Worm (Caenorhabditis elegans) whole organism, L2 larva: Measurements from ENCODE around the gene zhp-4.

ENCODE experiments used
- F13H6.1 ChIP-seq: sonication (generic microtip); optimal IDR thresholded peaks from 2 replicates; lab custom pipeline; 2016; ENCODE audit warnings: missing genetic modification characterization, missing compliant biosample characterization
- ZK546.5 ChIP-seq: sonication (generic microtip); optimal IDR thresholded peaks from 2 replicates; lab custom pipeline; 2017; ENCODE audit warnings: missing biosample characterization, missing genetic modification characterization
- alr-1 ChIP-seq: fragments of 150-350 bp; optimal IDR thresholded peaks from 2 replicates; lab custom pipeline; 2014; ENCODE audit warnings: missing biosample characterization, missing genetic modification characterization
- aly-2 ChIP-seq: fragments of 150-350 bp; optimal IDR thresholded peaks from 2 replicates; lab custom pipeline; 2014; ENCODE audit warnings: missing biosample characterization, missing genetic modification characterization
- blmp-1 ChIP-seq: sonication (generic microtip); optimal IDR thresholded peaks from 2 replicates; lab custom pipeline; 2017; ENCODE audit warnings: missing genetic modification characterization, mild to moderate bottlenecking, missing compliant biosample characterization, antibody characterized with exemption, moderate library complexity; ENCODE audit not compliant: insufficient read depth
- ceh-16 ChIP-seq: fragments of 150-350 bp; optimal IDR thresholded peaks from 2 replicates; lab custom pipeline; 2014; ENCODE audit warnings: missing biosample characterization, missing genetic modification characterization
- ceh-82 ChIP-seq: fragments of 150-350 bp; optimal IDR thresholded peaks from 2 replicates; lab custom pipeline; 2014; ENCODE audit warnings: missing biosample characterization, missing genetic modification characterization
- crh-2 ChIP-seq: sonication (generic microtip); optimal IDR thresholded peaks from 2 replicates; lab custom pipeline; 2017; ENCODE audit warnings: missing biosample characterization, missing genetic modification characterization
- dmd-4 ChIP-seq: sonication (generic microtip); optimal IDR thresholded peaks from 2 replicates; lab custom pipeline; 2017; ENCODE audit warnings: missing biosample characterization, missing genetic modification characterization
- egl-27 ChIP-seq: sonication (generic microtip); optimal IDR thresholded peaks from 3 replicates; lab custom pipeline; 2017; ENCODE audit warnings: missing biosample characterization, missing genetic modification reagents, missing genetic modification characterization
- elt-1 ChIP-seq: fragments of 150-350 bp; optimal IDR thresholded peaks from 2 replicates; lab custom pipeline; 2014; ENCODE audit warnings: missing biosample characterization, missing genetic modification characterization
- elt-3 ChIP-seq: sonication (generic microtip); optimal IDR thresholded peaks from 2 replicates; lab custom pipeline; 2017; ENCODE audit warnings: missing biosample characterization, missing genetic modification characterization
- fos-1 ChIP-seq: fragments of 150-350 bp; optimal IDR thresholded peaks from 2 replicates; lab custom pipeline; 2014; ENCODE audit warnings: missing biosample characterization, missing genetic modification characterization
- gmeb-1 ChIP-seq: fragments of 150-350 bp; optimal IDR thresholded peaks from 2 replicates; lab custom pipeline; 2014; ENCODE audit warnings: missing biosample characterization, missing genetic modification characterization
- lin-11 ChIP-seq: fragments of 150-350 bp; sonication (generic microtip); optimal IDR thresholded peaks from 2 replicates; lab custom pipeline; 2014; ENCODE audit warnings: missing biosample characterization, missing genetic modification characterization, inconsistent platforms, mixed read lengths
- lin-13 ChIP-seq: fragments of 150-350 bp; optimal IDR thresholded peaks from 2 replicates; lab custom pipeline; 2014; ENCODE audit warnings: missing biosample characterization, missing genetic modification reagents, missing genetic modification characterization
- lin-39 ChIP-seq: fragments of 150-350 bp; optimal IDR thresholded peaks from 2 replicates; lab custom pipeline; 2014; ENCODE audit warnings: missing biosample characterization, missing genetic modification reagents, missing genetic modification characterization
- lsy-2 ChIP-seq, 2 experiments: fragments of 150-350 bp in 1 of 2; sonication (generic microtip) in 1 of 2; optimal IDR thresholded peaks; 2 replicates each; lab custom pipeline; 2014 to 2017; ENCODE audit warnings: missing biosample characterization in 2 of 2, missing genetic modification characterization in 2 of 2
- mdl-1 ChIP-seq, 2 experiments: fragments of 150-350 bp in 1 of 2; sonication (generic microtip) in 1 of 2; optimal IDR thresholded peaks; 2 replicates each; lab custom pipeline; 2017; ENCODE audit warnings: missing biosample characterization in 2 of 2, missing genetic modification characterization in 2 of 2
- nhr-10 ChIP-seq: sonication (generic microtip); optimal IDR thresholded peaks from 2 replicates; lab custom pipeline; 2017; ENCODE audit warnings: missing biosample characterization, missing genetic modification characterization
- nhr-11 ChIP-seq: fragments of 150-350 bp; optimal IDR thresholded peaks from 2 replicates; lab custom pipeline; 2014; ENCODE audit warnings: missing biosample characterization, missing genetic modification characterization
- nhr-129 ChIP-seq: fragments of 150-350 bp; optimal IDR thresholded peaks from 2 replicates; lab custom pipeline; 2014; ENCODE audit warnings: missing biosample characterization, missing genetic modification characterization
- nhr-21 ChIP-seq: fragments of 150-350 bp; optimal IDR thresholded peaks from 2 replicates; lab custom pipeline; 2014; ENCODE audit warnings: missing biosample characterization, missing genetic modification characterization
- nhr-23 ChIP-seq: fragments of 150-350 bp; optimal IDR thresholded peaks from 2 replicates; lab custom pipeline; 2014; ENCODE audit warnings: missing biosample characterization, missing genetic modification reagents, missing genetic modification characterization
- nhr-6 ChIP-seq: fragments of 150-350 bp; optimal IDR thresholded peaks from 2 replicates; lab custom pipeline; 2014; ENCODE audit warnings: missing biosample characterization, missing genetic modification characterization
- sem-4 ChIP-seq: fragments of 150-350 bp; optimal IDR thresholded peaks from 2 replicates; lab custom pipeline; 2014; ENCODE audit warnings: missing biosample characterization, missing genetic modification reagents, missing genetic modification characterization
- sma-9 ChIP-seq, 2 experiments: fragments of 150-350 bp in 1 of 2; sonication (generic microtip) in 1 of 2; optimal IDR thresholded peaks; 2 replicates each; lab custom pipeline; 2014 to 2016; ENCODE audit warnings: missing genetic modification characterization in 2 of 2, mild to moderate bottlenecking in 1 of 2, missing biosample characterization in 1 of 2, missing compliant biosample characterization in 1 of 2, missing genetic modification reagents in 1 of 2, moderate library complexity in 1 of 2
- snpc-4 ChIP-seq: fragments of 150-350 bp; optimal IDR thresholded peaks from 2 replicates; lab custom pipeline; 2014; ENCODE audit warnings: missing biosample characterization, missing genetic modification characterization
- unc-39 ChIP-seq: fragments of 150-350 bp; optimal IDR thresholded peaks from 2 replicates; lab custom pipeline; 2014; ENCODE audit warnings: missing biosample characterization, missing genetic modification characterization
- unc-55 ChIP-seq: fragments of 150-350 bp; sonication (generic microtip); optimal IDR thresholded peaks from 3 replicates; lab custom pipeline; 2014; ENCODE audit warnings: missing biosample characterization, missing genetic modification reagents, missing genetic modification characterization
- unc-62 ChIP-seq: fragments of 150-350 bp; optimal IDR thresholded peaks from 2 replicates; lab custom pipeline; 2014; ENCODE audit warnings: missing biosample characterization, missing genetic modification reagents, missing genetic modification characterization
- zag-1 ChIP-seq: fragments of 150-350 bp; optimal IDR thresholded peaks from 2 replicates; lab custom pipeline; 2014; ENCODE audit warnings: missing biosample characterization, missing genetic modification characterization
- ztf-1 ChIP-seq: fragments of 200-800 bp; sonication (Bioruptor generic); conservative IDR thresholded peaks from 2 replicates; pipeline ENCODE4 v1.3.6; 2022; ENCODE audit warnings: missing genetic modification characterization, missing compliant biosample characterization
- ztf-4 ChIP-seq: fragments of 150-350 bp; optimal IDR thresholded peaks from 2 replicates; lab custom pipeline; 2014; ENCODE audit warnings: missing biosample characterization, missing genetic modification characterization

Gene zhp-4

ce11 chrV:19087426-19087825, 14.2 kb downstream of the zhp-4 start, which contains the start of gene nhr-145:
Gene nhr-145 (plus strand): TSS chrV:19087723.
- no peak for TF ChIP-seq gmeb-1 (tag; lab: Kevin White, UChicago)
- TF ChIP-seq dmd-4: no peak
- TF ChIP-seq aly-2 (tag; lab: Kevin White, UChicago): no peak
- TF ChIP-seq nhr-21 (tag; lab: Kevin White, UChicago): no peak
- TF ChIP-seq blmp-1 (tag; lab: Kevin White, UChicago): no peak
- TF ChIP-seq unc-39: no peak
- no peak for TF ChIP-seq lsy-2 (tag; optimal IDR thresholded peaks at IDR 0.05; lab: Kevin White, UChicago)
- TF ChIP-seq crh-2 (tag; lab: Kevin White, UChicago): no peak

- TF ChIP-seq ceh-16 (tag; lab: Kevin White, UChicago) (no peak), nhr-129 (tag; lab: Kevin White, UChicago) (no peak), sem-4 (tag; lab: Kevin White, UChicago) (no peak), ztf-4 (tag; lab: Kevin White, UChicago) (no peak), lin-39 (no peak), nhr-11 (tag; lab: Kevin White, UChicago) (no peak), ztf-1 (GFP tag; lab: Robert Waterston, UW) (no peak), dmd-4 (no peak), nhr-23 (tag; lab: Kevin White, UChicago) (no peak), gmeb-1 (tag; lab: Kevin White, UChicago) (no peak), unc-62 (GFP tag; lab: Kevin White, UChicago) (no peak), zag-1 (no peak), blmp-1 (tag; lab: Kevin White, UChicago) (no peak), ceh-82 (tag; lab: Kevin White, UChicago) (no peak)
These were observed 17.8 kb downstream of the zhp-4 start for ce11 chrV:19083789-19084188.

ce11 chrV:19082541-19082940, 19.0 kb downstream of the zhp-4 start, which contains the start of gene nhr-95:
Gene nhr-95 (minus strand): TSS chrV:19082641.
- no peak for TF ChIP-seq lin-39
- TF ChIP-seq F13H6.1 (tag; lab: Kevin White, UChicago): no peak
- TF ChIP-seq sma-9 (GFP tag; optimal IDR thresholded peaks at IDR 0.05; lab: Kevin White, UChicago): no peak
- no peak for TF ChIP-seq sma-9 (tag; optimal IDR thresholded peaks at IDR 0.05; lab: Kevin White, UChicago)
- no peak for TF ChIP-seq ZK546.5
- TF ChIP-seq mdl-1 (tag; optimal IDR thresholded peaks at IDR 0.05; lab: Kevin White, UChicago): no peak
- TF ChIP-seq egl-27 (tag; lab: Kevin White, UChicago): no peak
- TF ChIP-seq nhr-6: no peak
- no peak for TF ChIP-seq ceh-16 (tag; lab: Kevin White, UChicago)
- no peak for TF ChIP-seq ztf-4 (tag; lab: Kevin White, UChicago)
- TF ChIP-seq aly-2 (tag; lab: Kevin White, UChicago): no peak
- TF ChIP-seq fos-1 (tag; lab: Kevin White, UChicago): no peak
- no peak for TF ChIP-seq elt-3 (tag; lab: Kevin White, UChicago)
- TF ChIP-seq alr-1 (tag; lab: Kevin White, UChicago): no peak
- no peak for TF ChIP-seq lin-11 (tag; lab: Kevin White, UChicago)

- TF ChIP-seq sem-4 (tag; lab: Kevin White, UChicago) (no peak), ZK546.5 (no peak), unc-55 (GFP tag; lab: Kevin White, UChicago) (no peak), snpc-4 (tag; lab: Kevin White, UChicago) (no peak), nhr-21 (tag; lab: Kevin White, UChicago) (no peak), mdl-1 (tag; optimal IDR thresholded peaks at IDR 0.05; lab: Kevin White, UChicago) (no peak), aly-2 (tag; lab: Kevin White, UChicago) (no peak), elt-3 (tag; lab: Kevin White, UChicago) (no peak), nhr-10 (tag; lab: Kevin White, UChicago) (no peak), zag-1 (no peak), lin-39 (no peak), egl-27 (tag; lab: Kevin White, UChicago) (no peak), blmp-1 (tag; lab: Kevin White, UChicago) (no peak), lin-13 (no peak), nhr-11 (tag; lab: Kevin White, UChicago) (no peak), elt-1 (tag; lab: Kevin White, UChicago) (no peak)
These were observed 24.8 kb downstream of the zhp-4 start for ce11 chrV:19076835-19077234.
